Fruit fly (Drosophila melanogaster) whole organism, embryonic: ENCODE results near the gene CG4455.

Experiments used
- BEAF-32 ChIP-seq: fragments of 200-800 bp; sonication (Bioruptor generic); optimal IDR thresholded peaks from 3 replicates; lab custom pipeline; 2017; ENCODE audit warnings: missing biosample characterization, missing genetic modification characterization, mild to moderate bottlenecking, moderate library complexity, missing genetic modification reagents
- Bteb2 ChIP-seq: fragments of 200-800 bp; sonication (Bioruptor generic); optimal IDR thresholded peaks from 2 replicates; lab custom pipeline; 2016; ENCODE audit warnings: missing biosample characterization, missing genetic modification characterization
- CG10267 ChIP-seq: fragments of 200-800 bp; sonication (Bioruptor generic); optimal IDR thresholded peaks from 2 replicates; lab custom pipeline; 2018; ENCODE audit warnings: missing biosample characterization, mild to moderate bottlenecking, missing genetic modification characterization, moderate library complexity
- CG10959 ChIP-seq: fragments of 200-800 bp; sonication (Bioruptor generic); IDR thresholded peaks from 2 replicates; pipeline ENCODE4 v1.3.6; 2022; ENCODE audit warnings: missing biosample characterization, missing genetic modification characterization
- CG13287 ChIP-seq: fragments of 200-800 bp; sonication (Bioruptor generic); IDR thresholded peaks from 2 replicates; pipeline ENCODE4 v1.3.6; 2022; ENCODE audit warnings: missing biosample characterization, missing genetic modification characterization; ENCODE audit not compliant: partially characterized antibody
- CG13296 ChIP-seq: fragments of 200-800 bp; sonication (Bioruptor generic); optimal IDR thresholded peaks from 3 replicates; lab custom pipeline; 2018; ENCODE audit warnings: missing biosample characterization, mild to moderate bottlenecking, missing genetic modification characterization
- CG14710 ChIP-seq: fragments of 200-800 bp; sonication (Bioruptor generic); optimal IDR thresholded peaks from 3 replicates; lab custom pipeline; 2019; ENCODE audit warnings: missing biosample characterization, mild to moderate bottlenecking, missing genetic modification characterization, moderate library complexity
- CG15479 ChIP-seq: fragments of 200-800 bp; sonication (Bioruptor generic); optimal IDR thresholded peaks from 3 replicates; lab custom pipeline; 2019; ENCODE audit warnings: missing biosample characterization, mild to moderate bottlenecking, missing genetic modification characterization, moderate library complexity
- CG1603 ChIP-seq: fragments of 200-800 bp; sonication (Bioruptor generic); optimal IDR thresholded peaks from 2 replicates; lab custom pipeline; 2019; ENCODE audit warnings: missing biosample characterization, mild to moderate bottlenecking, missing genetic modification characterization, moderate library complexity
- CG17186 ChIP-seq: fragments of 200-800 bp; sonication (Bioruptor generic); optimal IDR thresholded peaks from 3 replicates; lab custom pipeline; 2017; ENCODE audit warnings: missing biosample characterization, missing genetic modification reagents, missing genetic modification characterization
- CG30020 ChIP-seq: fragments of 200-800 bp; optimal IDR thresholded peaks from 2 replicates; lab custom pipeline; 2019; ENCODE audit warnings: missing biosample characterization, mild to moderate bottlenecking, missing genetic modification characterization, moderate library complexity
- CG32532 ChIP-seq: fragments of 200-800 bp; sonication (Bioruptor generic); IDR thresholded peaks from 2 replicates; pipeline ENCODE4 v1.3.6; 2022; ENCODE audit warnings: missing biosample characterization, missing genetic modification characterization
- CG8359 ChIP-seq: fragments of 200-800 bp; sonication (Bioruptor generic); optimal IDR thresholded peaks from 2 replicates; lab custom pipeline; 2017; ENCODE audit warnings: missing biosample characterization, mild to moderate bottlenecking, missing genetic modification characterization, borderline replicate concordance
- CkIIα-i1 ChIP-seq: fragments of 200-800 bp; sonication (Bioruptor generic); IDR thresholded peaks from 2 replicates; pipeline ENCODE4 v1.3.6; 2022; ENCODE audit warnings: missing biosample characterization, missing genetic modification characterization
- Dp ChIP-seq: fragments of 200-800 bp; sonication (Bioruptor generic); optimal IDR thresholded peaks from 2 replicates; lab custom pipeline; 2018; ENCODE audit warnings: missing biosample characterization, mild to moderate bottlenecking, missing genetic modification characterization, moderate library complexity
- E2f2 ChIP-seq: fragments of 200-800 bp; sonication (Bioruptor generic); IDR thresholded peaks from 2 replicates; pipeline ENCODE4 v1.3.6; 2022; ENCODE audit warnings: missing biosample characterization, missing genetic modification characterization
- Elba2 ChIP-seq: fragments of 200-800 bp; sonication (Bioruptor generic); optimal IDR thresholded peaks from 3 replicates; lab custom pipeline; 2016; ENCODE audit warnings: missing biosample characterization, missing genetic modification characterization
- GATAe ChIP-seq: fragments of 200-800 bp; sonication (Bioruptor generic); conservative IDR thresholded peaks from 2 replicates; pipeline ENCODE4 v1.3.6; 2022; ENCODE audit warnings: missing biosample characterization, missing genetic modification characterization
- Hand ChIP-seq: fragments of 200-800 bp; sonication (Bioruptor generic); optimal IDR thresholded peaks from 2 replicates; lab custom pipeline; 2017; ENCODE audit warnings: mild to moderate bottlenecking, missing biosample characterization, missing genetic modification reagents, missing genetic modification characterization
- MBD-R2 ChIP-seq: fragments of 200-800 bp; sonication (Bioruptor generic); IDR thresholded peaks from 2 replicates; pipeline ENCODE4 v1.3.6; 2022; ENCODE audit warnings: missing biosample characterization, missing genetic modification characterization
- MESR4 ChIP-seq: fragments of 200-800 bp; sonication (Bioruptor generic); optimal IDR thresholded peaks from 2 replicates; lab custom pipeline; 2018; ENCODE audit warnings: missing biosample characterization, mild to moderate bottlenecking, missing genetic modification characterization, moderate library complexity
- NfI ChIP-seq: fragments of 200-800 bp; sonication (Bioruptor generic); optimal IDR thresholded peaks from 3 replicates; lab custom pipeline; 2018; ENCODE audit warnings: missing biosample characterization, mild to moderate bottlenecking, missing genetic modification characterization, moderate library complexity
- Sry-δ ChIP-seq: fragments of 200-800 bp; sonication (Bioruptor generic); optimal IDR thresholded peaks from 2 replicates; lab custom pipeline; 2016; ENCODE audit warnings: missing biosample characterization, missing genetic modification characterization
- Trl ChIP-seq, 3 experiments: fragments of >200 bp in 2 of 3; fragments of 200-800 bp in 1 of 3; sonication (Bioruptor generic) in 1 of 3; optimal IDR thresholded peaks; 2 replicates in 1 of 3; 3 replicates in 2 of 3; lab custom pipeline; 2016 to 2017; ENCODE audit warnings: missing biosample characterization in 1 of 3, missing genetic modification characterization in 1 of 3
- ash1 ChIP-seq: fragments of 200-800 bp; sonication (Bioruptor generic); optimal IDR thresholded peaks from 2 replicates; lab custom pipeline; 2018; ENCODE audit warnings: missing biosample characterization, mild to moderate bottlenecking, missing genetic modification characterization
- bcd ChIP-seq: fragments of 200-800 bp; sonication (Bioruptor generic); optimal IDR thresholded peaks from 2 replicates; lab custom pipeline; 2017; ENCODE audit warnings: missing biosample characterization, mild to moderate bottlenecking, missing genetic modification characterization
- croc ChIP-seq: fragments of 200-800 bp; sonication (Bioruptor generic); conservative IDR thresholded peaks from 3 replicates; pipeline ENCODE4 v1.3.6; 2022; ENCODE audit warnings: missing biosample characterization, missing genetic modification characterization
- crp ChIP-seq, 2 experiments: fragments of 200-800 bp; sonication (Bioruptor generic); optimal IDR thresholded peaks; 2 replicates in 1 of 2; 3 replicates in 1 of 2; lab custom pipeline; 2017; ENCODE audit warnings: missing biosample characterization in 2 of 2, missing genetic modification characterization in 2 of 2, mild to moderate bottlenecking in 1 of 2, moderate library complexity in 1 of 2
- eve ChIP-seq, 2 experiments: fragments of >200 bp; optimal IDR thresholded peaks; 2 replicates each; lab custom pipeline; 2017; ENCODE audit warnings: missing biosample characterization in 2 of 2, missing genetic modification characterization in 2 of 2
- gce ChIP-seq: fragments of 200-800 bp; sonication (Bioruptor generic); IDR thresholded peaks from 3 replicates; pipeline ENCODE4 v1.3.6; 2022; ENCODE audit warnings: missing biosample characterization, missing genetic modification characterization
- gro ChIP-seq: fragments of 200-800 bp; sonication (Bioruptor generic); optimal IDR thresholded peaks from 2 replicates; lab custom pipeline; 2016; ENCODE audit warnings: missing biosample characterization, missing genetic modification characterization
- kni ChIP-seq: fragments of 200-800 bp; sonication (Bioruptor generic); optimal IDR thresholded peaks from 3 replicates; lab custom pipeline; 2017; ENCODE audit warnings: mild to moderate bottlenecking, missing biosample characterization, missing genetic modification reagents, missing genetic modification characterization
- lola ChIP-seq, 3 experiments: fragments of >200 bp in 2 of 3; fragments of 200-800 bp in 1 of 3; sonication (Bioruptor generic) in 1 of 3; optimal IDR thresholded peaks; 2 replicates each; lab custom pipeline; 2017 to 2019; ENCODE audit warnings: missing biosample characterization in 3 of 3, missing genetic modification characterization in 3 of 3, mild to moderate bottlenecking in 1 of 3, moderate library complexity in 1 of 3
- nom ChIP-seq: fragments of 200-800 bp; sonication (Bioruptor generic); optimal IDR thresholded peaks from 2 replicates; lab custom pipeline; 2017; ENCODE audit warnings: missing biosample characterization, missing genetic modification characterization, mild to moderate bottlenecking, moderate library complexity, missing genetic modification reagents
- pan ChIP-seq, 4 experiments: fragments of >200 bp in 3 of 4; fragments of 200-800 bp in 1 of 4; sonication (Bioruptor generic) in 1 of 4; optimal IDR thresholded peaks in 3 of 4; IDR thresholded peaks in 1 of 4; 2 replicates each; pipeline versions ENCODE4 v1.3.6 to Lab custom; 2017 to 2022; ENCODE audit warnings: missing biosample characterization in 2 of 4, missing genetic modification characterization in 2 of 4, mixed read lengths in 1 of 4
- pum ChIP-seq: fragments of 200-800 bp; sonication (Bioruptor generic); optimal IDR thresholded peaks from 2 replicates; lab custom pipeline; 2016; ENCODE audit warnings: missing biosample characterization, missing genetic modification characterization
- pzg ChIP-seq: fragments of 200-800 bp; sonication (Bioruptor generic); optimal IDR thresholded peaks from 3 replicates; lab custom pipeline; 2018; ENCODE audit warnings: missing biosample characterization, mild to moderate bottlenecking, missing genetic modification characterization, moderate library complexity
- stwl ChIP-seq: fragments of 200-800 bp; sonication (Bioruptor generic); optimal IDR thresholded peaks from 3 replicates; lab custom pipeline; 2018; ENCODE audit warnings: missing biosample characterization, mild to moderate bottlenecking, missing genetic modification characterization, moderate library complexity
- tap ChIP-seq: fragments of 200-800 bp; optimal IDR thresholded peaks from 3 replicates; lab custom pipeline; 2019; ENCODE audit warnings: missing biosample characterization, mild to moderate bottlenecking, missing genetic modification characterization, moderate library complexity
- tin ChIP-seq: fragments of 200-800 bp; sonication (Bioruptor generic); optimal IDR thresholded peaks from 3 replicates; lab custom pipeline; 2016; ENCODE audit warnings: missing biosample characterization, missing genetic modification characterization
- tll ChIP-seq, 2 experiments: fragments of 200-800 bp in 1 of 2; fragments of >200 bp in 1 of 2; sonication (Bioruptor generic) in 1 of 2; optimal IDR thresholded peaks; 2 replicates each; lab custom pipeline; 2017 to 2019; ENCODE audit warnings: missing biosample characterization in 2 of 2, missing genetic modification characterization in 2 of 2, mild to moderate bottlenecking in 1 of 2, moderate library complexity in 1 of 2
- trem ChIP-seq: fragments of 200-800 bp; optimal IDR thresholded peaks from 3 replicates; lab custom pipeline; 2019; ENCODE audit warnings: missing biosample characterization, mild to moderate bottlenecking, missing genetic modification characterization, moderate library complexity
- unc-4 ChIP-seq: fragments of 200-800 bp; sonication (Bioruptor generic); IDR thresholded peaks from 2 replicates; pipeline ENCODE4 v1.3.6; 2022; ENCODE audit warnings: missing biosample characterization, missing genetic modification characterization; ENCODE audit not compliant: partially characterized antibody
- zfh1 ChIP-seq: fragments of 200-800 bp; sonication (Bioruptor generic); IDR thresholded peaks from 3 replicates; pipeline ENCODE4 v1.3.6; 2022; ENCODE audit warnings: missing biosample characterization, missing genetic modification characterization

The CG4455 gene

DNA sequence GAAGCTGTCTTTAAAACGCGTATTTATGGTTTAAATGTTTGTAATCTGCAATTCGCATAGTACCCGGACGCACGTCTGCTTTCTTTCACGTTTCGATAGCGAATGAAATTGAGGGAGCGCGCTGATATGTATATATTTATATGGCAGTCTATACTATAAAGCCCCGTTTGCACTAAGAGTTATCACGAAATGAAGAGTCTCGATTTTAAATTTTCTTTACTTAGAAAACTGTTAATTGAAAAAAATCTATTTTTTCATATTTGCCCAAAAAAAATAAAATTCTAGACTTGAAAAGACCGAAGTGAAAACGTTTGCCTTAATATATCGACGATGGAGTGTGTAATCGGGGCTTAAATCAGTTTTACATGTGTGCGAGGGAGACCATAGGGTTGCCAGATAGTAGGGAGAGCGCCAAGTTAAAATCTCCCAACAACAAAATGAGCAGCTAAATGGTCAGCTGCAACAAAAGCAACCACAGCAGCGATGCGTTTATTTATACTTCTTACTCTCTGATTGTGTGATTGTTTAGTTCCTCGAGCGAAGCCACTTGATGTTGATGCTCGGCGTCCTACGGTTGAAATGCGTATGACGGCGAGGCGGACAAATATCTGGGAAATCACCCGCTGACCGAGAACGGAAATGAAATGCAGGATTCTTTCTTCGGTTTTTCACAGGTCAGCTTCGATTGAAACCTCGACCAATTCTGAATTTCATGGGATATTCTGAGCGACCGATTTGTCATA is 27.0 kb upstream of the CG4455 start, which contains the start of gene cact (continued):
- TF ChIP-seq Sry-δ: peak; percentile 80
- TF ChIP-seq kni (GFP tag; lab: Kevin White, UChicago): peak; percentile 45
- TF ChIP-seq Trl (optimal IDR thresholded peaks at IDR 0.05; lab: Kevin White, UChicago): peak; percentile 79 to 84
- peak; percentile 97 for TF ChIP-seq Trl (GFP tag; optimal IDR thresholded peaks at IDR 0.05; lab: Kevin White, UChicago)
- peak; percentile 95 for TF ChIP-seq gro
- peak; percentile 64 for TF ChIP-seq Hand (GFP tag; lab: Kevin White, UChicago)
- TF ChIP-seq, all 482 proteins: peak for 433

dm6 chr2L:16326892-16327291 is 25.8 kb upstream of the CG4455 start, which contains the start of gene CG4278:
Gene CG4278, plus strand, starts transcription at chr2L:16327069.
- TF ChIP-seq CG14710 (tag; lab: Kevin White, UChicago): peak; percentile 29
- TF ChIP-seq crp (GFP tag; optimal IDR thresholded peaks at IDR 0.05; lab: Kevin White, UChicago): peak; percentile 24 to 90
- no peak for TF ChIP-seq lola (GFP tag; optimal IDR thresholded peaks at IDR 0.05; lab: Kevin White, UChicago)
- peak; percentile 95 for TF ChIP-seq Elba2 (GFP tag; lab: Kevin White, UChicago)
- no peak for TF ChIP-seq CkIIα-i1 (GFP tag; lab: Robert Waterston, UW)
- no peak for TF ChIP-seq unc-4
- TF ChIP-seq BEAF-32 (GFP tag; lab: Kevin White, UChicago): peak; percentile 13
- TF ChIP-seq CG1603: peak; percentile 42
- TF ChIP-seq Dp (GFP tag; lab: Kevin White, UChicago): peak; percentile 87
- TF ChIP-seq nom (GFP tag; lab: Kevin White, UChicago): no peak
- no peak for TF ChIP-seq eve (GFP tag; optimal IDR thresholded peaks at IDR 0.05; lab: Kevin White, UChicago)
- TF ChIP-seq gce (GFP tag; lab: Robert Waterston, UW): no peak
- peak; percentile 25 for TF ChIP-seq MESR4
- TF ChIP-seq CG30020 (tag; lab: Kevin White, UChicago): peak; percentile 0
- peak; percentile 44 for TF ChIP-seq pzg (GFP tag; lab: Kevin White, UChicago)
- peak; percentile 81 for TF ChIP-seq MBD-R2 (GFP tag; lab: Robert Waterston, UW)
- peak; percentile 10 for TF ChIP-seq CG10267 (tag; lab: Kevin White, UChicago)
- no peak for TF ChIP-seq CG10959 (GFP tag; lab: Robert Waterston, UW)
- no peak for TF ChIP-seq ash1
- TF ChIP-seq tll (GFP tag; optimal IDR thresholded peaks at IDR 0.05; lab: Kevin White, UChicago): peak in 1 of 2 experiments; percentile 55
- peak; percentile 45 for TF ChIP-seq stwl (tag; lab: Kevin White, UChicago)
- peak; percentile 99 for TF ChIP-seq trem
- peak; percentile 89 for TF ChIP-seq E2f2 (GFP tag; lab: Robert Waterston, UW)
- TF ChIP-seq CG17186 (GFP tag; lab: Kevin White, UChicago): peak; percentile 2
- peak; percentile 51 for TF ChIP-seq CG15479 (GFP tag; lab: Kevin White, UChicago)
- TF ChIP-seq, all 482 proteins: peak for 17

dm6 chr2L:16329102-16329520 is 23.6 kb upstream of the CG4455 start, which contains the start of gene mRpL4:
Gene mRpL4, minus strand, starts transcription at chr2L:16329132.
- no peak for TF ChIP-seq GATAe (GFP tag; lab: Robert Waterston, UW)
- TF ChIP-seq pan (optimal IDR thresholded peaks at IDR 0.05; lab: Kevin White, UChicago): no peak
- TF ChIP-seq pan (GFP tag; optimal IDR thresholded peaks at IDR 0.05 in 1 of 2, IDR thresholded peaks at IDR 0.05 in 1 of 2): peak in 1 of 2 experiments; percentile 85
- TF ChIP-seq croc (GFP tag; lab: Robert Waterston, UW): no peak
- TF ChIP-seq CG8359 (GFP tag; lab: Kevin White, UChicago): no peak
- TF ChIP-seq bcd (GFP tag; lab: Kevin White, UChicago): peak; percentile 60
- peak; percentile 85 for TF ChIP-seq tin (GFP tag; lab: Kevin White, UChicago)
- peak; percentile 37 for TF ChIP-seq tap (tag; lab: Kevin White, UChicago)
- TF ChIP-seq CG13296 (GFP tag; lab: Kevin White, UChicago): peak; percentile 48
- peak; percentile 85 for TF ChIP-seq pum (GFP tag; lab: Kevin White, UChicago)
- TF ChIP-seq NfI (GFP tag; lab: Kevin White, UChicago): peak; percentile 69
- TF ChIP-seq Bteb2 (GFP tag; lab: Kevin White, UChicago): peak; percentile 59
- peak; percentile 72 for TF ChIP-seq zfh1 (GFP tag; lab: Robert Waterston, UW)
- peak; percentile 68 for TF ChIP-seq gro
- TF ChIP-seq CG13287 (GFP tag; lab: Robert Waterston, UW): peak; percentile 99
- TF ChIP-seq CG32532 (GFP tag; lab: Robert Waterston, UW): no peak; the same call in 1 of the 2 replicates
